Fruit fly (Drosophila melanogaster) whole organism, embryonic: ENCODE measurements around the gene CG6236.
A peak's percentile ranks its signal among the peaks of the same experiment; 100 is the strongest.

Source experiments
- Asciz ChIP-seq: fragments of 200-800 bp; sonication (Bioruptor generic); optimal IDR thresholded peaks from 2 replicates; lab custom pipeline; 2017; ENCODE audit warnings: missing biosample characterization, mild to moderate bottlenecking, missing genetic modification characterization, missing genetic modification reagents
- Blimp-1 ChIP-seq: fragments of 200-800 bp; sonication (Bioruptor generic); optimal IDR thresholded peaks from 3 replicates; lab custom pipeline; 2018; ENCODE audit warnings: missing biosample characterization, missing genetic modification characterization, mild to moderate bottlenecking, moderate library complexity, missing genetic modification reagents
- CG10366 ChIP-seq: fragments of 200-800 bp; sonication (Bioruptor generic); IDR thresholded peaks from 2 replicates; pipeline ENCODE4 v1.3.6; 2022; ENCODE audit warnings: missing biosample characterization, missing genetic modification characterization
- CG10431 ChIP-seq: fragments of 200-800 bp; sonication (Bioruptor generic); optimal IDR thresholded peaks from 3 replicates; lab custom pipeline; 2018; ENCODE audit warnings: missing biosample characterization, mild to moderate bottlenecking, missing genetic modification characterization
- CG11696 ChIP-seq: fragments of 200-800 bp; sonication (Bioruptor generic); IDR thresholded peaks from 2 replicates; pipeline ENCODE4 v1.3.6; 2022; ENCODE audit warnings: missing biosample characterization, missing genetic modification characterization
- CG12071 ChIP-seq: fragments of 200-800 bp; sonication (Bioruptor generic); optimal IDR thresholded peaks from 3 replicates; lab custom pipeline; 2018; ENCODE audit warnings: missing biosample characterization, mild to moderate bottlenecking, missing genetic modification characterization
- CG12769 ChIP-seq: fragments of 200-800 bp; sonication (Bioruptor generic); optimal IDR thresholded peaks from 2 replicates; lab custom pipeline; 2019; ENCODE audit warnings: missing biosample characterization, mild to moderate bottlenecking, missing genetic modification characterization, moderate library complexity
- CG13894 ChIP-seq: fragments of 200-800 bp; sonication (Bioruptor generic); optimal IDR thresholded peaks from 3 replicates; lab custom pipeline; 2018; ENCODE audit warnings: missing biosample characterization, mild to moderate bottlenecking, missing genetic modification characterization, moderate library complexity
- CG15479 ChIP-seq: fragments of 200-800 bp; sonication (Bioruptor generic); optimal IDR thresholded peaks from 3 replicates; lab custom pipeline; 2019; ENCODE audit warnings: missing biosample characterization, mild to moderate bottlenecking, missing genetic modification characterization, moderate library complexity
- CG16863 ChIP-seq: fragments of 200-800 bp; sonication (Bioruptor generic); optimal IDR thresholded peaks from 3 replicates; lab custom pipeline; 2016; ENCODE audit warnings: missing biosample characterization, missing genetic modification characterization
- CG17612 ChIP-seq: fragments of 200-800 bp; sonication (Bioruptor generic); IDR thresholded peaks from 2 replicates; pipeline ENCODE4 v1.3.6; 2022; ENCODE audit warnings: missing biosample characterization, missing genetic modification characterization
- CG2199 ChIP-seq: fragments of 200-800 bp; sonication (Bioruptor generic); IDR thresholded peaks from 3 replicates; pipeline ENCODE4 v1.3.6; 2022; ENCODE audit warnings: missing biosample characterization, missing genetic modification characterization
- CG2875 ChIP-seq: fragments of 200-800 bp; sonication (Bioruptor generic); optimal IDR thresholded peaks from 2 replicates; lab custom pipeline; 2017; ENCODE audit warnings: missing biosample characterization, mild to moderate bottlenecking, missing genetic modification characterization, missing genetic modification reagents
- CG33557 ChIP-seq: fragments of 200-800 bp; sonication (Bioruptor generic); optimal IDR thresholded peaks from 2 replicates; lab custom pipeline; 2019; ENCODE audit warnings: missing biosample characterization, mild to moderate bottlenecking, missing genetic modification characterization, moderate library complexity
- CG5180 ChIP-seq: fragments of 200-800 bp; sonication (Bioruptor generic); optimal IDR thresholded peaks from 3 replicates; lab custom pipeline; 2017; ENCODE audit warnings: missing biosample characterization, missing genetic modification characterization, mild to moderate bottlenecking, moderate library complexity, missing genetic modification reagents
- CG7928 ChIP-seq: fragments of 200-800 bp; sonication (Bioruptor generic); optimal IDR thresholded peaks from 2 replicates; lab custom pipeline; 2017; ENCODE audit warnings: missing biosample characterization, mild to moderate bottlenecking, missing genetic modification characterization
- CG8359 ChIP-seq: fragments of 200-800 bp; sonication (Bioruptor generic); optimal IDR thresholded peaks from 2 replicates; lab custom pipeline; 2017; ENCODE audit warnings: missing biosample characterization, mild to moderate bottlenecking, missing genetic modification characterization, borderline replicate concordance
- CrebB ChIP-seq: fragments of 200-800 bp; sonication (Bioruptor generic); optimal IDR thresholded peaks from 3 replicates; lab custom pipeline; 2018; ENCODE audit warnings: missing biosample characterization, mild to moderate bottlenecking, missing genetic modification characterization
- Elba2 ChIP-seq: fragments of 200-800 bp; sonication (Bioruptor generic); optimal IDR thresholded peaks from 3 replicates; lab custom pipeline; 2016; ENCODE audit warnings: missing biosample characterization, missing genetic modification characterization
- HHEX ChIP-seq: fragments of 200-800 bp; sonication (Bioruptor generic); optimal IDR thresholded peaks from 3 replicates; lab custom pipeline; 2017; ENCODE audit warnings: missing biosample characterization, mild to moderate bottlenecking, missing genetic modification characterization, missing genetic modification reagents
- Hr3 ChIP-seq: fragments of 200-800 bp; sonication (Bioruptor generic); optimal IDR thresholded peaks from 3 replicates; lab custom pipeline; 2016; ENCODE audit warnings: missing biosample characterization, missing genetic modification characterization
- Med ChIP-seq: fragments of 200-800 bp; sonication (Bioruptor generic); peaks from one replicate; lab custom pipeline; 2016; ENCODE audit warnings: missing biosample characterization, missing genetic modification characterization, mild to moderate bottlenecking, inconsistent platforms, moderate library complexity
- NC2β ChIP-seq: fragments of 200-800 bp; sonication (Bioruptor generic); optimal IDR thresholded peaks from 2 replicates; lab custom pipeline; 2016; ENCODE audit warnings: missing biosample characterization, missing genetic modification characterization
- Pdp1 ChIP-seq, 2 experiments: fragments of 200-800 bp; sonication (Bioruptor generic); optimal IDR thresholded peaks; 3 replicates each; lab custom pipeline; 2016; ENCODE audit warnings: missing biosample characterization in 2 of 2, missing genetic modification characterization in 2 of 2, mild to moderate bottlenecking in 1 of 2, moderate library complexity in 1 of 2
- Sry-δ ChIP-seq: fragments of 200-800 bp; sonication (Bioruptor generic); optimal IDR thresholded peaks from 2 replicates; lab custom pipeline; 2016; ENCODE audit warnings: missing biosample characterization, missing genetic modification characterization
- Trl ChIP-seq, 3 experiments: fragments of >200 bp in 2 of 3; fragments of 200-800 bp in 1 of 3; sonication (Bioruptor generic) in 1 of 3; optimal IDR thresholded peaks; 2 replicates in 1 of 3; 3 replicates in 2 of 3; lab custom pipeline; 2016 to 2017; ENCODE audit warnings: missing biosample characterization in 1 of 3, missing genetic modification characterization in 1 of 3
- Xbp1 ChIP-seq: fragments of 200-800 bp; sonication (Bioruptor generic); optimal IDR thresholded peaks from 3 replicates; lab custom pipeline; 2016; ENCODE audit warnings: missing biosample characterization, mild to moderate bottlenecking, missing genetic modification characterization
- ac ChIP-seq: fragments of 200-800 bp; sonication (Bioruptor generic); optimal IDR thresholded peaks from 3 replicates; lab custom pipeline; 2017; ENCODE audit warnings: missing biosample characterization, mild to moderate bottlenecking, missing genetic modification characterization
- az2 ChIP-seq: fragments of 200-800 bp; sonication (Bioruptor generic); optimal IDR thresholded peaks from 3 replicates; lab custom pipeline; 2016; ENCODE audit warnings: missing biosample characterization, missing genetic modification characterization
- bowl ChIP-seq: fragments of 200-800 bp; sonication (Bioruptor generic); IDR thresholded peaks from 2 replicates; pipeline ENCODE4 v1.3.6; 2022; ENCODE audit warnings: missing biosample characterization, missing genetic modification characterization
- br ChIP-seq: fragments of >200 bp; optimal IDR thresholded peaks from 2 replicates; lab custom pipeline; 2017
- caup ChIP-seq: fragments of 200-800 bp; sonication (Bioruptor generic); optimal IDR thresholded peaks from 3 replicates; lab custom pipeline; 2017; ENCODE audit warnings: missing biosample characterization, mild to moderate bottlenecking, missing genetic modification characterization, moderate library complexity; ENCODE audit not compliant: severe bottlenecking
- cg ChIP-seq: fragments of 200-800 bp; sonication (Bioruptor generic); optimal IDR thresholded peaks from 3 replicates; lab custom pipeline; 2019; ENCODE audit warnings: missing biosample characterization, mild to moderate bottlenecking, missing genetic modification characterization, moderate library complexity
- disco-r ChIP-seq: fragments of 200-800 bp; sonication (Bioruptor generic); optimal IDR thresholded peaks from 2 replicates; lab custom pipeline; 2016; ENCODE audit warnings: missing biosample characterization, missing genetic modification characterization
- dm ChIP-seq: fragments of 200-800 bp; sonication (Bioruptor generic); optimal IDR thresholded peaks from 3 replicates; lab custom pipeline; 2016; ENCODE audit warnings: missing biosample characterization, missing genetic modification characterization
- exex ChIP-seq: fragments of 200-800 bp; sonication (Bioruptor generic); optimal IDR thresholded peaks from 4 replicates; lab custom pipeline; 2018; ENCODE audit warnings: missing biosample characterization, mild to moderate bottlenecking, missing genetic modification characterization, moderate library complexity
- grn ChIP-seq: fragments of 200-800 bp; sonication (Bioruptor generic); optimal IDR thresholded peaks from 3 replicates; lab custom pipeline; 2017; ENCODE audit warnings: missing biosample characterization, missing genetic modification characterization
- insv ChIP-seq, 2 experiments: fragments of 200-800 bp; sonication (Bioruptor generic); optimal IDR thresholded peaks; 3 replicates each; lab custom pipeline; 2016 to 2018; ENCODE audit warnings: missing biosample characterization in 2 of 2, missing genetic modification characterization in 2 of 2
- kay ChIP-seq: fragments of 200-800 bp; sonication (Bioruptor generic); optimal IDR thresholded peaks from 2 replicates; lab custom pipeline; 2016; ENCODE audit warnings: missing biosample characterization, missing genetic modification characterization
- mam ChIP-seq: fragments of 200-800 bp; sonication (Bioruptor generic); optimal IDR thresholded peaks from 3 replicates; lab custom pipeline; 2016; ENCODE audit warnings: missing biosample characterization, missing genetic modification characterization
- p53 ChIP-seq: fragments of 200-800 bp; sonication (Bioruptor generic); optimal IDR thresholded peaks from 2 replicates; lab custom pipeline; 2016; ENCODE audit warnings: missing biosample characterization, missing genetic modification characterization
- sens ChIP-seq: fragments of 200-800 bp; sonication (Bioruptor generic); peaks from one replicate; lab custom pipeline; 2016; ENCODE audit warnings: missing biosample characterization, missing genetic modification characterization
- sim ChIP-seq: fragments of 200-800 bp; sonication (Bioruptor generic); IDR thresholded peaks from 2 replicates; pipeline ENCODE4 v1.3.6; 2022; ENCODE audit warnings: missing biosample characterization, missing genetic modification characterization
- slou ChIP-seq: fragments of 200-800 bp; sonication (Bioruptor generic); optimal IDR thresholded peaks from 3 replicates; lab custom pipeline; 2016; ENCODE audit warnings: missing biosample characterization, missing genetic modification characterization
- sug ChIP-seq: fragments of 200-800 bp; optimal IDR thresholded peaks from 2 replicates; lab custom pipeline; 2019; ENCODE audit warnings: missing biosample characterization, mild to moderate bottlenecking, missing genetic modification characterization, moderate library complexity
- toy ChIP-seq: fragments of 200-800 bp; sonication (Bioruptor generic); IDR thresholded peaks from 2 replicates; pipeline ENCODE4 v1.3.6; 2022; ENCODE audit warnings: missing biosample characterization, missing genetic modification characterization

Gene CG6236

DNA sequence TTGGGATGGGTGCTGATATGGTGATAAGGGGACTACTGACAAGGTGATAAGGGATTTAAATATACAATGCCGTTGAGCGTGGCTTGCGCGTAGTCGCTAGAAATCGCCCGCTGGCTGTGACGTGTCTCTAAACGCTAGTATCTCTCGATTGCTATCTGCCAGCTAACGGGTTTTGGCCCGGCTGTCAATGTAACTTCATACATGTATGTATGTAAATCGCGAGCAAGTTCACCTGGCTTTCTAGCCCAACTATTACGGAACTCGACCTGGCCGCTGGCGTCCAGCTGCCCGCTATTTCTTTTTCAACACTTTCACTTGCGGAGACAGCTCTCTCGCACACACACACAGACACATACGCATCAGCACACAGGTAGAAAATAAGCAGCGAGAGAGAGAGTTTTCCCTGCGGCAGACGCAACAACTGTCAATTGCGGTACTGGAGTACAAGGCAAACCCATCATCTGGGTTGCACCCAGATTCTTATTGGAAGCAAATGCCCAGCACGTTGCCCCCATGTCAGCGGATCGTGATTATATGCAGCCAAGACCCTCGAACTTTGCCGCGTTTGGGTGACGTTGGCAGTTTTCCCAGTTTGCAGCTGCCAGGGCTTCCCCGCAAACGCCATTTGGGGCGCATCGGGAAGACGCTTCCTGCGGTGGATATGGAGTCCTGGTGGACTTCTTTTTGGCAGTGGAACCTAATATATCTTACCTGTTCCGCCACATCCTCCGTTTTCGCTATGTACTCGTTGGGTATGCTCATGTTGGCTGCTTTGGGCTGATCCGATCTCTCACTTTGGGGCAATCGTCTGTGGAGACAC, 17.3 kb upstream of the CG6236 start:
- TF ChIP-seq cg: peak; percentile 76
- peak; percentile 9 for TF ChIP-seq CG33557 (GFP tag; lab: Kevin White, UChicago)
- no peak for TF ChIP-seq az2 (GFP tag; lab: Kevin White, UChicago)
- TF ChIP-seq CG11696 (GFP tag; lab: Robert Waterston, UW): peak; percentile 62; the same call in 1 of the 2 replicates
- TF ChIP-seq mam (GFP tag; lab: Kevin White, UChicago): no peak
- TF ChIP-seq slou (GFP tag; lab: Kevin White, UChicago): no peak
- TF ChIP-seq sim (GFP tag; lab: Robert Waterston, UW): 0 out of 2 replicates have a peak, but pooled peaks have one; percentile 7
- no peak for TF ChIP-seq NC2β (GFP tag; lab: Kevin White, UChicago)
- TF ChIP-seq Hr3 (GFP tag; lab: Kevin White, UChicago): no peak
- peak in 1 of 2 experiments; percentile 52 for TF ChIP-seq Pdp1 (GFP tag; optimal IDR thresholded peaks at IDR 0.05; lab: Kevin White, UChicago)
- TF ChIP-seq insv (GFP tag; optimal IDR thresholded peaks at IDR 0.05; lab: Kevin White, UChicago): peak in 1 of 2 experiments; percentile 89
- peak; percentile 10 for TF ChIP-seq ac (GFP tag; lab: Kevin White, UChicago)
- TF ChIP-seq sens (GFP tag; lab: Kevin White, UChicago): peak; percentile 26
- TF ChIP-seq CG8359 (GFP tag; lab: Kevin White, UChicago): no peak
- TF ChIP-seq CG17612 (GFP tag; lab: Robert Waterston, UW): no peak
- TF ChIP-seq Med (GFP tag; lab: Kevin White, UChicago): peak; percentile 3
- TF ChIP-seq sug (tag; lab: Kevin White, UChicago): peak; percentile 22
- peak; percentile 98 for TF ChIP-seq Blimp-1
- TF ChIP-seq CG7928: no peak
- TF ChIP-seq bowl (GFP tag; lab: Robert Waterston, UW): no peak
- TF ChIP-seq CG10431 (GFP tag; lab: Kevin White, UChicago): peak; percentile 85
- TF ChIP-seq CG15479 (GFP tag; lab: Kevin White, UChicago): peak; percentile 80
- peak; percentile 44 for TF ChIP-seq CG5180 (GFP tag; lab: Kevin White, UChicago)
- peak; percentile 51 for TF ChIP-seq Xbp1 (GFP tag; lab: Kevin White, UChicago)
- TF ChIP-seq CG13894 (tag; lab: Kevin White, UChicago): no peak
- TF ChIP-seq CG2199: no peak
- peak; percentile 3 for TF ChIP-seq exex
- peak in 1 of 2 experiments; percentile 5 for TF ChIP-seq Trl (optimal IDR thresholded peaks at IDR 0.05; lab: Kevin White, UChicago)
- TF ChIP-seq Trl (GFP tag; optimal IDR thresholded peaks at IDR 0.05; lab: Kevin White, UChicago): no peak
- peak; percentile 83 for TF ChIP-seq Elba2 (GFP tag; lab: Kevin White, UChicago)
- peak; percentile 80 for TF ChIP-seq grn (GFP tag; lab: Kevin White, UChicago)
- peak; percentile 31 for TF ChIP-seq CG12769 (tag; lab: Kevin White, UChicago)

DNA sequence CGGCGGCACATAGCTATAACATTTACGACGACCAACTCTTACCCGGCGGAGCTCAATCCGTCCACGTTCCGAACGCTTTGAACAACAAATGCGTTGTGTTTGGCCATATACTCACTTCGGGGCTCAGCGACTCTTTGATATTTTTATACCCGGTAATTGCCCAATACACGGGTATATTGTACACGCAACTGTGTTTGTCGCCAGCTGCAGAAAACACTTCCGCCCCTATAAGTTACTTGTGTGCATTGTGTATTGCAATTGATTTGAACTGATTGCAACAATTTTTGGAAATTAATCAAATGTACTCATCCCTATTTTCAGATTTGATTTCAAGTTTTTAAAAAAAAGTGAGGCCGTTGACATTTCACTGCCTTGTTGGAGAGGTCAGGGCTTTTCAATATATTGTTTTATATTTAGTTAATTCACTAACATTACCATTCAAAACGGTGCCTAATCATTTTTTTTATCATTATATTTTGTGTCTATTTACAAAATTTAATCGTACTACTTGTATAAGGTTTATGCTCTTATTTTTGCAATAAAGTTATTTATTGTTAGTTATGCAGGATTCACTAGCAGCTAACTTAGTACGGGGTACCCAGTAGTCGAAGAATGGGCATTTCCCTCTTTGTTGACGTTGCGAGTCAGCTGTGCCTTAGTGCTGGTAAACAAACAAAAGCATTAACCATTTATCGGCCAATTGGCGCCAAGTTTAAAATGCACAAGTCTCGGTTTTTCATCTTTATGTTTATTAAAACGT, 15.0 kb upstream of the CG6236 start, which contains the start of gene Nagk:
TSS of gene Nagk (minus strand) at position 331 of the 760 bp plus-strand sequence.
- no peak for TF ChIP-seq br (lab: Kevin White, UChicago)
- TF ChIP-seq CG33557 (GFP tag; lab: Kevin White, UChicago): no peak
- TF ChIP-seq CrebB (tag; lab: Kevin White, UChicago): peak; percentile 40
- peak; percentile 29; the same call in 1 of the 2 replicates for TF ChIP-seq CG10366 (GFP tag; lab: Robert Waterston, UW)
- TF ChIP-seq toy: no peak
- 0 out of 3 replicates have a peak, but pooled peaks have one; percentile 50 for TF ChIP-seq CG2199
- no peak for TF ChIP-seq Trl (optimal IDR thresholded peaks at IDR 0.05; lab: Kevin White, UChicago)
- TF ChIP-seq Trl (GFP tag; optimal IDR thresholded peaks at IDR 0.05; lab: Kevin White, UChicago): peak; percentile 37
- TF ChIP-seq p53 (GFP tag; lab: Kevin White, UChicago): no peak
- peak; percentile 27 for TF ChIP-seq CG2875 (GFP tag; lab: Kevin White, UChicago)
- TF ChIP-seq CG12071: peak; percentile 4
- TF ChIP-seq dm (GFP tag; lab: Kevin White, UChicago): peak; percentile 38
- TF ChIP-seq Asciz (GFP tag; lab: Kevin White, UChicago): no peak
- peak; percentile 34 for TF ChIP-seq caup (GFP tag; lab: Kevin White, UChicago)
- peak; percentile 52 for TF ChIP-seq kay (GFP tag; lab: Kevin White, UChicago)
- peak; percentile 60 for TF ChIP-seq CG16863
- TF ChIP-seq HHEX (GFP tag; lab: Kevin White, UChicago): peak; percentile 27
- peak; percentile 37 for TF ChIP-seq Sry-δ (GFP tag; lab: Kevin White, UChicago)
- peak; percentile 11 for TF ChIP-seq disco-r (GFP tag; lab: Kevin White, UChicago)
